Fruit fly (Drosophila melanogaster) whole organism, embryonic: Measurements from ENCODE around the gene AstA-R1.

Source experiments
- Atf6 ChIP-seq: fragments of 200-800 bp; sonication (Bioruptor generic); IDR thresholded peaks from 2 replicates; pipeline ENCODE4 v1.3.6; 2022; ENCODE audit warnings: missing biosample characterization, missing genetic modification characterization
- CG10543 ChIP-seq: fragments of 200-800 bp; sonication (Bioruptor generic); optimal IDR thresholded peaks from 3 replicates; lab custom pipeline; 2017; ENCODE audit warnings: missing biosample characterization, mild to moderate bottlenecking, missing genetic modification characterization, moderate library complexity
- CG11456 ChIP-seq: fragments of 200-800 bp; sonication (Bioruptor generic); IDR thresholded peaks from 3 replicates; pipeline ENCODE4 v1.3.6; 2022; ENCODE audit warnings: missing biosample characterization, missing genetic modification characterization
- CG12104 ChIP-seq: fragments of 200-800 bp; sonication (Bioruptor generic); optimal IDR thresholded peaks from 3 replicates; lab custom pipeline; 2016; ENCODE audit warnings: missing biosample characterization, missing genetic modification characterization
- CG15269 ChIP-seq: fragments of 200-800 bp; sonication (Bioruptor generic); optimal IDR thresholded peaks from 2 replicates; lab custom pipeline; 2018; ENCODE audit warnings: missing biosample characterization, mild to moderate bottlenecking, missing genetic modification characterization, moderate library complexity
- CG1603 ChIP-seq: fragments of 200-800 bp; sonication (Bioruptor generic); optimal IDR thresholded peaks from 2 replicates; lab custom pipeline; 2019; ENCODE audit warnings: missing biosample characterization, mild to moderate bottlenecking, missing genetic modification characterization, moderate library complexity
- CG17328 ChIP-seq: fragments of 200-800 bp; sonication (Bioruptor generic); IDR thresholded peaks from 2 replicates; pipeline ENCODE4 v1.3.6; 2022; ENCODE audit warnings: missing biosample characterization, missing genetic modification characterization
- CG1792 ChIP-seq: fragments of 200-800 bp; sonication (Bioruptor generic); optimal IDR thresholded peaks from 2 replicates; lab custom pipeline; 2016; ENCODE audit warnings: missing biosample characterization, missing genetic modification characterization
- CG18262 ChIP-seq: fragments of 200-800 bp; optimal IDR thresholded peaks from 3 replicates; lab custom pipeline; 2019; ENCODE audit warnings: missing biosample characterization, mild to moderate bottlenecking, missing genetic modification characterization, moderate library complexity
- CG18619 ChIP-seq: fragments of 200-800 bp; sonication (Bioruptor generic); optimal IDR thresholded peaks from 3 replicates; lab custom pipeline; 2017; ENCODE audit warnings: missing biosample characterization, mild to moderate bottlenecking, missing genetic modification characterization
- CG2202 ChIP-seq: fragments of 200-800 bp; sonication (Bioruptor generic); optimal IDR thresholded peaks from 2 replicates; lab custom pipeline; 2018; ENCODE audit warnings: missing biosample characterization, mild to moderate bottlenecking, missing genetic modification characterization
- CG30020 ChIP-seq: fragments of 200-800 bp; optimal IDR thresholded peaks from 2 replicates; lab custom pipeline; 2019; ENCODE audit warnings: missing biosample characterization, mild to moderate bottlenecking, missing genetic modification characterization, moderate library complexity
- CG33557 ChIP-seq: fragments of 200-800 bp; sonication (Bioruptor generic); optimal IDR thresholded peaks from 2 replicates; lab custom pipeline; 2019; ENCODE audit warnings: missing biosample characterization, mild to moderate bottlenecking, missing genetic modification characterization, moderate library complexity
- CG3838 ChIP-seq: fragments of 200-800 bp; sonication (Bioruptor generic); optimal IDR thresholded peaks from 3 replicates; lab custom pipeline; 2016; ENCODE audit warnings: missing biosample characterization, missing genetic modification characterization
- CG4328 ChIP-seq: fragments of 200-800 bp; sonication (Bioruptor generic); optimal IDR thresholded peaks from 3 replicates; lab custom pipeline; 2017; ENCODE audit warnings: missing biosample characterization, missing genetic modification reagents, missing genetic modification characterization
- CG4730 ChIP-seq: fragments of 200-800 bp; sonication (Bioruptor generic); IDR thresholded peaks from 2 replicates; pipeline ENCODE4 v1.3.6; 2022; ENCODE audit warnings: missing biosample characterization, missing genetic modification characterization
- CG4820 ChIP-seq: fragments of 200-800 bp; sonication (Bioruptor generic); optimal IDR thresholded peaks from 3 replicates; lab custom pipeline; 2016; ENCODE audit warnings: missing biosample characterization, missing genetic modification characterization
- CG5953 ChIP-seq: fragments of 200-800 bp; sonication (Bioruptor generic); IDR thresholded peaks from 2 replicates; pipeline ENCODE4 v1.3.6; 2022; ENCODE audit warnings: missing biosample characterization, missing genetic modification characterization
- CG6791 ChIP-seq: fragments of 200-800 bp; sonication (Bioruptor generic); IDR thresholded peaks from 3 replicates; pipeline ENCODE4 v1.3.6; 2022; ENCODE audit warnings: missing biosample characterization, missing genetic modification characterization; ENCODE audit not compliant: partially characterized antibody
- Dbx ChIP-seq: fragments of 200-800 bp; sonication (Bioruptor generic); IDR thresholded peaks from 3 replicates; pipeline ENCODE4 v1.3.6; 2022; ENCODE audit warnings: missing biosample characterization, missing genetic modification characterization
- Dip2 ChIP-seq: fragments of 200-800 bp; sonication (Bioruptor generic); IDR thresholded peaks from 2 replicates; pipeline ENCODE4 v1.3.6; 2022; ENCODE audit warnings: missing biosample characterization, missing genetic modification characterization
- Dip3 ChIP-seq: fragments of 200-800 bp; sonication (Bioruptor generic); optimal IDR thresholded peaks from 3 replicates; lab custom pipeline; 2016; ENCODE audit warnings: missing biosample characterization, missing genetic modification characterization
- Fer1 ChIP-seq: fragments of 200-800 bp; sonication (Bioruptor generic); optimal IDR thresholded peaks from 2 replicates; lab custom pipeline; 2017; ENCODE audit warnings: missing biosample characterization, mild to moderate bottlenecking, missing genetic modification characterization
- Gug ChIP-seq: fragments of 200-800 bp; sonication (Bioruptor generic); IDR thresholded peaks from 4 replicates; pipeline ENCODE4 v1.3.6; 2022; ENCODE audit warnings: missing biosample characterization, missing genetic modification characterization
- Hand ChIP-seq: fragments of 200-800 bp; sonication (Bioruptor generic); optimal IDR thresholded peaks from 2 replicates; lab custom pipeline; 2017; ENCODE audit warnings: mild to moderate bottlenecking, missing biosample characterization, missing genetic modification reagents, missing genetic modification characterization
- HmgD ChIP-seq: fragments of 200-800 bp; sonication (Bioruptor generic); optimal IDR thresholded peaks from 3 replicates; lab custom pipeline; 2016; ENCODE audit warnings: missing biosample characterization, missing genetic modification characterization
- HmgZ ChIP-seq: fragments of 200-800 bp; sonication (Bioruptor generic); optimal IDR thresholded peaks from 2 replicates; lab custom pipeline; 2018; ENCODE audit warnings: missing biosample characterization, mild to moderate bottlenecking, missing genetic modification characterization
- Lhr ChIP-seq: fragments of 200-800 bp; sonication (Bioruptor generic); optimal IDR thresholded peaks from 3 replicates; lab custom pipeline; 2017; ENCODE audit warnings: mild to moderate bottlenecking, missing biosample characterization, missing genetic modification reagents, missing genetic modification characterization
- Nf-YB ChIP-seq: fragments of 200-800 bp; sonication (Bioruptor generic); optimal IDR thresholded peaks from 3 replicates; lab custom pipeline; 2019; ENCODE audit warnings: missing biosample characterization, mild to moderate bottlenecking, missing genetic modification characterization, moderate library complexity
- Oli ChIP-seq: fragments of 200-800 bp; sonication (Bioruptor generic); optimal IDR thresholded peaks from 2 replicates; lab custom pipeline; 2018; ENCODE audit warnings: missing biosample characterization, mild to moderate bottlenecking, missing genetic modification characterization, moderate library complexity
- Optix ChIP-seq: fragments of 200-800 bp; sonication (Bioruptor generic); IDR thresholded peaks from 3 replicates; pipeline ENCODE4 v1.3.6; 2022; ENCODE audit warnings: missing biosample characterization, missing genetic modification characterization
- Pdp1 ChIP-seq, 2 experiments: fragments of 200-800 bp; sonication (Bioruptor generic); optimal IDR thresholded peaks; 3 replicates each; lab custom pipeline; 2016; ENCODE audit warnings: missing biosample characterization in 2 of 2, missing genetic modification characterization in 2 of 2, mild to moderate bottlenecking in 1 of 2, moderate library complexity in 1 of 2
- Stat92E ChIP-seq, 3 experiments: fragments of >200 bp in 2 of 3; fragments of 200-800 bp in 1 of 3; sonication (Bioruptor generic) in 1 of 3; optimal IDR thresholded peaks; 2 replicates each; lab custom pipeline; 2017 to 2019; ENCODE audit warnings: missing biosample characterization in 3 of 3, missing genetic modification characterization in 3 of 3, mild to moderate bottlenecking in 1 of 3, moderate library complexity in 1 of 3
- Taf1 ChIP-seq: fragments of 200-800 bp; sonication (Bioruptor generic); IDR thresholded peaks from 2 replicates; pipeline ENCODE4 v1.3.6; 2022; ENCODE audit warnings: missing biosample characterization, missing genetic modification characterization
- Xbp1 ChIP-seq: fragments of 200-800 bp; sonication (Bioruptor generic); optimal IDR thresholded peaks from 3 replicates; lab custom pipeline; 2016; ENCODE audit warnings: missing biosample characterization, mild to moderate bottlenecking, missing genetic modification characterization
- ab ChIP-seq: fragments of 200-800 bp; sonication (Bioruptor generic); optimal IDR thresholded peaks from 2 replicates; lab custom pipeline; 2016; ENCODE audit warnings: missing biosample characterization, missing genetic modification characterization
- bbx ChIP-seq: fragments of 200-800 bp; sonication (Bioruptor generic); IDR thresholded peaks from 2 replicates; pipeline ENCODE4 v1.3.6; 2022; ENCODE audit warnings: missing biosample characterization, missing genetic modification characterization; ENCODE audit not compliant: partially characterized antibody
- cad ChIP-seq: fragments of >200 bp; optimal IDR thresholded peaks from 2 replicates; lab custom pipeline; 2017; ENCODE audit warnings: missing biosample characterization, missing genetic modification characterization
- cg ChIP-seq: fragments of 200-800 bp; sonication (Bioruptor generic); optimal IDR thresholded peaks from 3 replicates; lab custom pipeline; 2019; ENCODE audit warnings: missing biosample characterization, mild to moderate bottlenecking, missing genetic modification characterization, moderate library complexity
- dm ChIP-seq: fragments of 200-800 bp; sonication (Bioruptor generic); optimal IDR thresholded peaks from 3 replicates; lab custom pipeline; 2016; ENCODE audit warnings: missing biosample characterization, missing genetic modification characterization
- emc ChIP-seq: fragments of 200-800 bp; sonication (Bioruptor generic); optimal IDR thresholded peaks from 2 replicates; lab custom pipeline; 2016; ENCODE audit warnings: missing biosample characterization, missing genetic modification characterization
- en ChIP-seq: fragments of 200-800 bp; sonication (Bioruptor generic); optimal IDR thresholded peaks from 2 replicates; lab custom pipeline; 2016; ENCODE audit warnings: missing biosample characterization, missing genetic modification characterization
- fd64A ChIP-seq: fragments of 200-800 bp; sonication (Bioruptor generic); optimal IDR thresholded peaks from 3 replicates; lab custom pipeline; 2018; ENCODE audit warnings: missing biosample characterization, mild to moderate bottlenecking, missing genetic modification characterization
- her ChIP-seq: fragments of 200-800 bp; sonication (Bioruptor generic); optimal IDR thresholded peaks from 2 replicates; lab custom pipeline; 2016; ENCODE audit warnings: missing biosample characterization, missing genetic modification characterization
- kah ChIP-seq: fragments of 200-800 bp; sonication (Bioruptor generic); optimal IDR thresholded peaks from 2 replicates; lab custom pipeline; 2018; ENCODE audit warnings: missing biosample characterization, mild to moderate bottlenecking, missing genetic modification characterization
- ken ChIP-seq: fragments of 200-800 bp; sonication (Bioruptor generic); IDR thresholded peaks from 3 replicates; pipeline ENCODE4 v1.3.6; 2022; ENCODE audit warnings: missing biosample characterization, missing genetic modification characterization
- klu ChIP-seq: fragments of 200-800 bp; sonication (Bioruptor generic); IDR thresholded peaks from 2 replicates; pipeline ENCODE4 v1.3.6; 2022; ENCODE audit warnings: missing biosample characterization, missing genetic modification characterization
- lab ChIP-seq: fragments of 200-800 bp; sonication (Bioruptor generic); optimal IDR thresholded peaks from 3 replicates; lab custom pipeline; 2017; ENCODE audit warnings: missing biosample characterization, missing genetic modification characterization, mild to moderate bottlenecking, moderate library complexity, missing genetic modification reagents
- nau ChIP-seq: fragments of 200-800 bp; sonication (Bioruptor generic); optimal IDR thresholded peaks from 3 replicates; lab custom pipeline; 2017; ENCODE audit warnings: missing biosample characterization, mild to moderate bottlenecking, missing genetic modification characterization, missing genetic modification reagents
- p53 ChIP-seq: fragments of 200-800 bp; sonication (Bioruptor generic); optimal IDR thresholded peaks from 2 replicates; lab custom pipeline; 2016; ENCODE audit warnings: missing biosample characterization, missing genetic modification characterization
- slou ChIP-seq: fragments of 200-800 bp; sonication (Bioruptor generic); optimal IDR thresholded peaks from 3 replicates; lab custom pipeline; 2016; ENCODE audit warnings: missing biosample characterization, missing genetic modification characterization
- tin ChIP-seq: fragments of 200-800 bp; sonication (Bioruptor generic); optimal IDR thresholded peaks from 3 replicates; lab custom pipeline; 2016; ENCODE audit warnings: missing biosample characterization, missing genetic modification characterization

Gene AstA-R1

DNA sequence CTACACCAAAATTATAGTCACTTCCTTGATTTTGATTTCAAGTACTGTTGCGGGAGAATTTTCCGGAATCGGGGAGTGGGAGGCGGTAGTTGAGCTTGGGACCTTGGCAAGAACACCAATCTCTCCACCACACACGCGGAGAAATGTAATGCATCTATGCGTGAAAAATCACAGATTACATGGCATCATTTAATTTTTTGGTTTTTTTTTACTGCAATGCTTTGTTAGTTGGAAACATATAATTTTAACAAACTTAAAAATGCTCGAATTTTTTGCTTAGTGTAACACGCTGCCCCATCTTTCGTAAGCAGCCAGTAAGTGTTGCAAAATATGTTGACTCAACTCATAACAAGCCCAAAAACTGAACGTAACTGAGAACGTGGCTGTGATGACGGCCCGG, 25.8 kb upstream of the AstA-R1 start (continued):
- TF ChIP-seq CG18262 (tag; lab: Kevin White, UChicago) (no peak), bbx (GFP tag; lab: Robert Waterston, UW) (no peak), Hand (GFP tag; lab: Kevin White, UChicago) (no peak), her (no peak), tin (GFP tag; lab: Kevin White, UChicago) (peak; percentile 17), CG30020 (tag; lab: Kevin White, UChicago) (no peak), Optix (GFP tag; lab: Robert Waterston, UW) (no peak), emc (GFP tag; lab: Kevin White, UChicago) (no peak), CG18619 (GFP tag; lab: Kevin White, UChicago) (no peak), Dip3 (no peak), en (no peak), CG17328 (GFP tag; lab: Robert Waterston, UW) (no peak), dm (GFP tag; lab: Kevin White, UChicago) (no peak), HmgZ (tag; lab: Kevin White, UChicago) (no peak), ab (GFP tag; lab: Kevin White, UChicago) (no peak), CG3838 (GFP tag; lab: Kevin White, UChicago) (no peak), CG10543 (GFP tag; lab: Kevin White, UChicago) (no peak), Gug (GFP tag; lab: Robert Waterston, UW) (no peak), ken (GFP tag; lab: Robert Waterston, UW) (no peak), fd64A (GFP tag; lab: Kevin White, UChicago) (no peak), cad (no peak), CG12104 (GFP tag; lab: Kevin White, UChicago) (no peak), CG33557 (GFP tag; lab: Kevin White, UChicago) (no peak), CG1603 (tag; lab: Kevin White, UChicago) (peak; percentile 23), Stat92E (GFP tag; optimal IDR thresholded peaks at IDR 0.05; lab: Kevin White, UChicago) (no peak), Taf1 (GFP tag; lab: Robert Waterston, UW) (no peak), Lhr (GFP tag; lab: Kevin White, UChicago) (no peak), CG1792 (no peak), Dbx (GFP tag; lab: Robert Waterston, UW) (0 out of 3 replicates have a peak, but pooled peaks have one; percentile 11), kah (GFP tag; lab: Kevin White, UChicago) (no peak), CG11456 (GFP tag; lab: Robert Waterston, UW) (no peak), Atf6 (GFP tag; lab: Robert Waterston, UW) (no peak), HmgD (GFP tag; lab: Kevin White, UChicago) (no peak), Nf-YB (GFP tag; lab: Kevin White, UChicago) (no peak), Pdp1 (GFP tag; optimal IDR thresholded peaks at IDR 0.05; lab: Kevin White, UChicago) (peak; percentile 16 to 17), CG4730 (no peak; the same call in 1 of the 2 replicates), slou (GFP tag; lab: Kevin White, UChicago) (no peak), nau (no peak), CG2202 (tag; lab: Kevin White, UChicago) (no peak), Dip2 (no peak), CG4328 (GFP tag; lab: Kevin White, UChicago) (no peak), lab (peak; percentile 65), klu (GFP tag; lab: Robert Waterston, UW) (no peak), CG4820 (GFP tag; lab: Kevin White, UChicago) (no peak), Fer1 (peak; percentile 10), CG5953 (GFP tag; lab: Robert Waterston, UW) (no peak), Xbp1 (GFP tag; lab: Kevin White, UChicago) (peak; percentile 20), p53 (GFP tag; lab: Kevin White, UChicago) (no peak), cg (GFP tag; lab: Kevin White, UChicago) (no peak), CG15269 (tag; lab: Kevin White, UChicago) (peak; percentile 20), CG6791 (GFP tag; lab: Robert Waterston, UW) (no peak), Oli (peak; percentile 24)
